Worm (Caenorhabditis elegans): ENCODE data around the gene selt-1.2.

Gene selt-1.2

ce11 chrV:10722595-10722994 lies 24.6 kb downstream of the selt-1.2 start (continued):
- TF ChIP-seq F57A8.1 (GFP tag; optimal IDR thresholded peaks at IDR 0.05) (no peak), fkh-3 (tag; optimal IDR thresholded peaks at IDR 0.05) (no peak), lag-1 (GFP tag; IDR thresholded peaks at IDR 0.05) (no peak), egl-44 (GFP tag; IDR thresholded peaks at IDR 0.05) (0 out of 2 replicates have a peak, but pooled peaks have one; percentile 55), F55B11.4 (tag; optimal IDR thresholded peaks at IDR 0.05; ENCODE audit: borderline replicate concordance, insufficient read depth) (no peak), ztf-25 (GFP tag; IDR thresholded peaks at IDR 0.05) (no peak), ceh-79 (tag; optimal IDR thresholded peaks at IDR 0.05) (no peak), Y67H2A.10 (GFP tag; conservative IDR thresholded peaks at IDR 0.05) (no peak), pbrm-1 (GFP tag; IDR thresholded peaks at IDR 0.05) (no peak)

- TF ChIP-seq mcd-1 (GFP tag; IDR thresholded peaks at IDR 0.05), result 0 out of 2 replicates have a peak, but pooled peaks have one; percentile 26
- no peak for TF ChIP-seq lin-35 (GFP tag; optimal IDR thresholded peaks at IDR 0.05)
- TF ChIP-seq ekl-4 (GFP tag; IDR thresholded peaks at IDR 0.05), result no peak
- no peak for TF ChIP-seq lin-40 (tag; optimal IDR thresholded peaks at IDR 0.05)
- TF ChIP-seq F37B4.10 (GFP tag; IDR thresholded peaks at IDR 0.05), result 0 out of 2 replicates have a peak, but pooled peaks have one; percentile 24
- TF ChIP-seq F10E7.11 (tag; optimal IDR thresholded peaks at IDR 0.05), result no peak
- peak; percentile 73 for TF ChIP-seq K12H6.12 (tag; optimal IDR thresholded peaks at IDR 0.05)
- no peak for TF ChIP-seq him-1 (tag; optimal IDR thresholded peaks at IDR 0.05)
- TF ChIP-seq dpl-1 (GFP tag; optimal IDR thresholded peaks at IDR 0.05), result no peak
- TF ChIP-seq attf-3 (GFP tag; conservative IDR thresholded peaks at IDR 0.05), result no peak
- TF ChIP-seq B0336.3 (GFP tag; IDR thresholded peaks at IDR 0.05), result no peak
- TF ChIP-seq zfh-2 (GFP tag; conservative IDR thresholded peaks at IDR 0.05), result peak; percentile 88
- no peak for TF ChIP-seq hmg-1.2 (GFP tag; IDR thresholded peaks at IDR 0.05)
- TF ChIP-seq ztf-3 (GFP tag; optimal IDR thresholded peaks at IDR 0.05), result no peak
- no peak for TF ChIP-seq T07F8.4 (tag; optimal IDR thresholded peaks at IDR 0.05)
- no peak for TF ChIP-seq ztf-22 (GFP tag; optimal IDR thresholded peaks at IDR 0.05)
- TF ChIP-seq madf-10 (tag; optimal IDR thresholded peaks at IDR 0.05), result no peak
- no peak for TF ChIP-seq aptf-3 (GFP tag; IDR thresholded peaks at IDR 0.05)
- no peak for TF ChIP-seq rec-8 (tag; optimal IDR thresholded peaks at IDR 0.05)
Observed at ce11 chrV:10721912-10722426, 25.2 kb downstream of the selt-1.2 start.

ce11 chrV:10721304-10721703 lies 25.9 kb downstream of the selt-1.2 start:
- no peak for TF ChIP-seq T26A5.8 (tag; optimal IDR thresholded peaks at IDR 0.05)
- TF ChIP-seq nfya-1 (tag; optimal IDR thresholded peaks at IDR 0.05; ENCODE audit: borderline replicate concordance, insufficient read depth), result no peak
- no peak for TF ChIP-seq ccch-3 (GFP tag; optimal IDR thresholded peaks at IDR 0.05)
- no peak for TF ChIP-seq C17E4.6 (GFP tag; IDR thresholded peaks at IDR 0.05)
- TF ChIP-seq nfyb-1 (GFP tag; IDR thresholded peaks at IDR 0.05), result no peak
- TF ChIP-seq B0261.1 (tag; optimal IDR thresholded peaks at IDR 0.05), result no peak

- no peak for TF ChIP-seq attf-3 (GFP tag; conservative IDR thresholded peaks at IDR 0.05)
- TF ChIP-seq bed-2 (GFP tag; IDR thresholded peaks at IDR 0.05), result no peak
- no peak for TF ChIP-seq Y79H2A.3 (GFP tag; conservative IDR thresholded peaks at IDR 0.05)
- TF ChIP-seq madf-10 (tag; optimal IDR thresholded peaks at IDR 0.05), result no peak
Observed at ce11 chrV:10720876-10721275, 26.3 kb downstream of the selt-1.2 start.
